Worm (Caenorhabditis elegans) whole organism, early embryonic: ENCODE results near the gene Y81B9A.1.
"Not testable (repeated sequence)": the region's sequence is repeated elsewhere in the genome, so short reads cannot be mapped to it uniquely, and the experiment has no call there.

Experiments
- B0310.2 ChIP-seq: sonication (generic microtip); optimal IDR thresholded peaks from 2 replicates; lab custom pipeline; 2016; ENCODE audit warnings: mild to moderate bottlenecking, missing genetic modification characterization, missing compliant biosample characterization
- F13C5.2 ChIP-seq: sonication (generic microtip); optimal IDR thresholded peaks from 2 replicates; lab custom pipeline; 2017; ENCODE audit warnings: mild to moderate bottlenecking, missing genetic modification characterization, inconsistent platforms, missing compliant biosample characterization
- aly-1 ChIP-seq: sonication (generic microtip); optimal IDR thresholded peaks from 2 replicates; lab custom pipeline; 2016; ENCODE audit warnings: missing genetic modification characterization, missing compliant biosample characterization
- ama-1 ChIP-seq: fragments of 150-350 bp; optimal IDR thresholded peaks from 2 replicates; lab custom pipeline; 2014
- ceh-13 ChIP-seq: fragments of 200-800 bp; sonication (Bioruptor generic); optimal IDR thresholded peaks from 2 replicates; lab custom pipeline; 2018; ENCODE audit warnings: mild to moderate bottlenecking, missing genetic modification characterization, missing compliant biosample characterization
- ceh-36 ChIP-seq: sonication (generic microtip); optimal IDR thresholded peaks from 2 replicates; lab custom pipeline; 2016; ENCODE audit warnings: missing genetic modification characterization, inconsistent platforms, missing compliant biosample characterization
- ets-7 ChIP-seq: sonication (generic microtip); optimal IDR thresholded peaks from 2 replicates; lab custom pipeline; 2016; ENCODE audit warnings: missing genotype, missing genetic modification characterization, missing compliant biosample characterization
- flt-1 ChIP-seq: fragments of 200-800 bp; sonication (Bioruptor generic); IDR thresholded peaks from 2 replicates; pipeline ENCODE4 v1.3.6; 2022; ENCODE audit warnings: missing genetic modification characterization, missing compliant biosample characterization
- hmg-4 ChIP-seq: fragments of 200-800 bp; sonication (Bioruptor generic); optimal IDR thresholded peaks from 2 replicates; lab custom pipeline; 2018; ENCODE audit warnings: mild to moderate bottlenecking, missing genetic modification characterization, missing compliant biosample characterization
- hnd-1 ChIP-seq: sonication (generic microtip); optimal IDR thresholded peaks from 2 replicates; lab custom pipeline; 2016; ENCODE audit warnings: missing genetic modification characterization, missing compliant biosample characterization
- pes-1 ChIP-seq: fragments of 200-800 bp; sonication (Bioruptor generic); IDR thresholded peaks from 2 replicates; pipeline ENCODE4 v1.3.6; 2022; ENCODE audit warnings: missing genetic modification reagents, missing genetic modification characterization, missing compliant biosample characterization
- sea-1 ChIP-seq: fragments of 200-800 bp; sonication (Bioruptor generic); conservative IDR thresholded peaks from 2 replicates; pipeline ENCODE4 v1.3.6; 2022; ENCODE audit warnings: missing genetic modification characterization, missing compliant biosample characterization

ce11 chrX:9203468-9203867 is 11.2 kb downstream of the Y81B9A.1 start, which contains the start of gene crb-3:
- not testable (repeated sequence) for TF ChIP-seq ama-1 (lab: Kevin White, UChicago); B0310.2; aly-1 (tag; lab: Kevin White, UChicago); hmg-4 (GFP tag; lab: Kevin White, UChicago); pes-1 (GFP tag; lab: Robert Waterston, UW); F13C5.2 (tag; lab: Kevin White, UChicago); sea-1; ceh-36 (tag; lab: Kevin White, UChicago); hnd-1; flt-1 (GFP tag; lab: Robert Waterston, UW); ceh-13 (GFP tag; lab: Kevin White, UChicago); ets-7 (tag; lab: Kevin White, UChicago)
